Worm (Caenorhabditis elegans) whole organism, L4/young adult: Measurements from ENCODE around the gene hda-4.

ENCODE experiments used
- W03F9.2 ChIP-seq: fragments of 150-350 bp; optimal IDR thresholded peaks from 2 replicates; lab custom pipeline; 2014; ENCODE audit warnings: missing biosample characterization, missing genetic modification characterization
- dao-5 ChIP-seq: sonication (generic microtip); optimal IDR thresholded peaks from 2 replicates; lab custom pipeline; 2016; ENCODE audit warnings: missing genotype, missing genetic modification characterization, moderate library complexity, missing compliant biosample characterization
- him-1 ChIP-seq: sonication (generic microtip); optimal IDR thresholded peaks from 2 replicates; lab custom pipeline; 2016; ENCODE audit warnings: missing genotype, missing genetic modification reagents, missing genetic modification characterization, missing compliant biosample characterization

DNA sequence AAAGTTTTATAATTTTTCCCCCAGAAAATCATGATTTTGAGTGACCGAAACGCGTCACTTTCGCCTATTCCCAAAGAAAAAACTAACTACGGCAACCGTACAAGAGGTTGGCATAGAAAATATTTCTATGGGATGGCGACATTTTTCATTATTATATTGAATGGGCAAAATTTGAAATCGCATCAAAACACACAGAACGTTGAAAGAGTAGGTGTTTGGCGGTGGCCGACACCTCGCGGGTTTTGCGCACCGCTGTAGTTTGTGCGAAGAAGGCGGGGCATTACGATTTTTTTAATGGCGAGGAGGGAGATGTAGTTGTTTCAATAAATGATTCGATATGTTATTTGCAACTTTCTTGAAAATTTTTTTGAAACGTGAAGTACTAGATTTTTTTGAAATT, 7.4 kb upstream of the hda-4 start:
- TF ChIP-seq him-1 (tag; lab: Kevin White, UChicago) (no peak), W03F9.2 (tag; lab: Kevin White, UChicago) (no peak), dao-5 (tag; lab: Kevin White, UChicago) (no peak)
